Worm (Caenorhabditis elegans): ENCODE data around the gene F49C12.12.

ce11 chrIV:9320023-9320422 is 866 bp downstream of the F49C12.12 start:
- TF ChIP-seq pha-4 (tag; optimal IDR thresholded peaks at IDR 0.05) (no peak), madf-2 (tag; optimal IDR thresholded peaks at IDR 0.05) (no peak), ceh-45 (GFP tag; IDR thresholded peaks at IDR 0.05) (no peak), rnt-1 (tag; optimal IDR thresholded peaks at IDR 0.05) (no peak), pqm-1 (tag; optimal IDR thresholded peaks at IDR 0.05) (no peak), ets-4 (tag; optimal IDR thresholded peaks at IDR 0.05) (no peak), ama-1 (optimal IDR thresholded peaks at IDR 0.05) (no peak), F13H6.1 (tag; optimal IDR thresholded peaks at IDR 0.05) (no peak)

Measured in whole organism, late embryonic.